Worm (Caenorhabditis elegans) whole organism, L3 larva: Measurements from ENCODE around the gene set-26.

Experiments
- ZK546.5 ChIP-seq: sonication (generic microtip); optimal IDR thresholded peaks from 2 replicates; lab custom pipeline; 2017; ENCODE audit warnings: missing biosample characterization, missing genetic modification characterization
- aly-2 ChIP-seq: fragments of 150-350 bp; optimal IDR thresholded peaks from 2 replicates; lab custom pipeline; 2014; ENCODE audit warnings: missing biosample characterization, missing genetic modification characterization
- egl-27 ChIP-seq: sonication (generic microtip); optimal IDR thresholded peaks from 4 replicates; lab custom pipeline; 2017; ENCODE audit warnings: missing biosample characterization, missing genetic modification reagents, missing genetic modification characterization
- nhr-11 ChIP-seq: fragments of 150-350 bp; optimal IDR thresholded peaks from 2 replicates; lab custom pipeline; 2014; ENCODE audit warnings: missing biosample characterization, missing genetic modification characterization
- nhr-23 ChIP-seq: fragments of 150-350 bp; optimal IDR thresholded peaks from 2 replicates; lab custom pipeline; 2014; ENCODE audit warnings: missing biosample characterization, missing genetic modification reagents, missing genetic modification characterization
- ztf-11 ChIP-seq: fragments of 150-350 bp; optimal IDR thresholded peaks from 2 replicates; lab custom pipeline; 2014; ENCODE audit warnings: missing biosample characterization, missing genetic modification characterization

ce11 chrIV:16602676-16603075, 53.0 kb downstream of the set-26 start, which contains the start of gene col-137:
- TF ChIP-seq ZK546.5 (tag; lab: Kevin White, UChicago): no peak
- no peak for TF ChIP-seq nhr-11 (tag; lab: Kevin White, UChicago)
- TF ChIP-seq nhr-23 (tag; lab: Kevin White, UChicago): no peak
- no peak for TF ChIP-seq ztf-11 (tag; lab: Kevin White, UChicago)
- TF ChIP-seq aly-2 (tag; lab: Kevin White, UChicago): no peak
- no peak for TF ChIP-seq egl-27 (tag; lab: Kevin White, UChicago)
